Fruit fly (Drosophila melanogaster) whole organism, pupa: ENCODE measurements around the gene SREBP.

Source experiments
- CG10348 ChIP-seq: fragments of 200-800 bp; sonication (Bioruptor generic); IDR thresholded peaks from 2 replicates; pipeline ENCODE4 v1.3.6; 2022; ENCODE audit warnings: missing biosample characterization, missing genetic modification characterization
- CG12605 ChIP-seq: fragments of 200-800 bp; sonication (Bioruptor generic); IDR thresholded peaks from 2 replicates; pipeline ENCODE4 v1.3.6; 2022; ENCODE audit warnings: missing biosample characterization, missing genetic modification characterization
- CG13204 ChIP-seq: fragments of 200-800 bp; sonication (Bioruptor generic); optimal IDR thresholded peaks from 2 replicates; lab custom pipeline; 2018; ENCODE audit warnings: missing biosample characterization, mild to moderate bottlenecking, missing genetic modification characterization, moderate library complexity
- CG14655 ChIP-seq: fragments of 200-800 bp; sonication (Bioruptor generic); optimal IDR thresholded peaks from 3 replicates; lab custom pipeline; 2017; ENCODE audit warnings: mild to moderate bottlenecking, missing biosample characterization, missing genetic modification reagents, missing genetic modification characterization
- CG15710 ChIP-seq: fragments of 200-800 bp; sonication (Bioruptor generic); optimal IDR thresholded peaks from 2 replicates; lab custom pipeline; 2018; ENCODE audit warnings: missing biosample characterization, mild to moderate bottlenecking, missing genetic modification characterization, moderate library complexity
- CG17806 ChIP-seq: fragments of 200-800 bp; sonication (Bioruptor generic); optimal IDR thresholded peaks from 2 replicates; lab custom pipeline; 2018; ENCODE audit warnings: missing biosample characterization, mild to moderate bottlenecking, missing genetic modification characterization, moderate library complexity
- CG32121 ChIP-seq: fragments of 200-800 bp; sonication (Bioruptor generic); IDR thresholded peaks from 2 replicates; pipeline ENCODE4 v1.3.6; 2022; ENCODE audit warnings: missing biosample characterization, missing genetic modification characterization
- CG34367 ChIP-seq: fragments of 200-800 bp; sonication (Bioruptor generic); optimal IDR thresholded peaks from 2 replicates; lab custom pipeline; 2018; ENCODE audit warnings: missing biosample characterization, mild to moderate bottlenecking, missing genetic modification characterization
- CG4496 ChIP-seq: fragments of 200-800 bp; sonication (Bioruptor generic); IDR thresholded peaks from 3 replicates; pipeline ENCODE4 v1.3.6; 2022; ENCODE audit warnings: missing biosample characterization, missing genetic modification characterization
- CG8159 ChIP-seq: fragments of 200-800 bp; sonication (Bioruptor generic); optimal IDR thresholded peaks from 3 replicates; lab custom pipeline; 2018; ENCODE audit warnings: missing biosample characterization, mild to moderate bottlenecking, missing genetic modification characterization, moderate library complexity
- CG8301 ChIP-seq: fragments of 200-800 bp; sonication (Bioruptor generic); optimal IDR thresholded peaks from 2 replicates; lab custom pipeline; 2018; ENCODE audit warnings: missing biosample characterization, mild to moderate bottlenecking, missing genetic modification characterization
- CG9948 ChIP-seq: fragments of 200-800 bp; sonication (Bioruptor generic); optimal IDR thresholded peaks from 2 replicates; lab custom pipeline; 2018; ENCODE audit warnings: missing biosample characterization, mild to moderate bottlenecking, missing genetic modification characterization, moderate library complexity
- D1 ChIP-seq: fragments of 200-800 bp; sonication (Bioruptor generic); optimal IDR thresholded peaks from 2 replicates; lab custom pipeline; 2018; ENCODE audit warnings: missing biosample characterization, mild to moderate bottlenecking, missing genetic modification characterization, moderate library complexity
- EcR ChIP-seq: fragments of 200-800 bp; sonication (Bioruptor generic); optimal IDR thresholded peaks from 3 replicates; lab custom pipeline; 2019; ENCODE audit warnings: missing biosample characterization, missing genetic modification characterization, mild to moderate bottlenecking, moderate library complexity, missing genetic modification reagents
- Ets98B ChIP-seq: fragments of 200-800 bp; sonication (Bioruptor generic); IDR thresholded peaks from 2 replicates; pipeline ENCODE4 v1.3.6; 2022; ENCODE audit warnings: missing biosample characterization, missing genetic modification characterization
- Pif1A ChIP-seq: fragments of 200-800 bp; sonication (Bioruptor generic); optimal IDR thresholded peaks from 3 replicates; lab custom pipeline; 2016; ENCODE audit warnings: missing biosample characterization, missing genetic modification characterization
- Pif1B ChIP-seq: fragments of 200-800 bp; sonication (Bioruptor generic); optimal IDR thresholded peaks from 3 replicates; lab custom pipeline; 2016; ENCODE audit warnings: missing biosample characterization, missing genetic modification characterization
- Snoo ChIP-seq: fragments of 200-800 bp; sonication (Bioruptor generic); optimal IDR thresholded peaks from 3 replicates; lab custom pipeline; 2017; ENCODE audit warnings: missing biosample characterization, mild to moderate bottlenecking, missing genetic modification characterization, inconsistent platforms
- fd96Ca ChIP-seq: fragments of 200-800 bp; sonication (Bioruptor generic); IDR thresholded peaks from 3 replicates; pipeline ENCODE4 v1.3.6; 2022; ENCODE audit warnings: missing biosample characterization, missing genetic modification characterization
- gl ChIP-seq: fragments of 200-800 bp; sonication (Bioruptor generic); optimal IDR thresholded peaks from 2 replicates; lab custom pipeline; 2018; ENCODE audit warnings: missing biosample characterization, mild to moderate bottlenecking, missing genetic modification characterization
- rn ChIP-seq: fragments of 200-800 bp; sonication (Bioruptor generic); IDR thresholded peaks from 2 replicates; pipeline ENCODE4 v1.3.6; 2022; ENCODE audit warnings: missing biosample characterization, missing genetic modification characterization

Gene SREBP

DNA sequence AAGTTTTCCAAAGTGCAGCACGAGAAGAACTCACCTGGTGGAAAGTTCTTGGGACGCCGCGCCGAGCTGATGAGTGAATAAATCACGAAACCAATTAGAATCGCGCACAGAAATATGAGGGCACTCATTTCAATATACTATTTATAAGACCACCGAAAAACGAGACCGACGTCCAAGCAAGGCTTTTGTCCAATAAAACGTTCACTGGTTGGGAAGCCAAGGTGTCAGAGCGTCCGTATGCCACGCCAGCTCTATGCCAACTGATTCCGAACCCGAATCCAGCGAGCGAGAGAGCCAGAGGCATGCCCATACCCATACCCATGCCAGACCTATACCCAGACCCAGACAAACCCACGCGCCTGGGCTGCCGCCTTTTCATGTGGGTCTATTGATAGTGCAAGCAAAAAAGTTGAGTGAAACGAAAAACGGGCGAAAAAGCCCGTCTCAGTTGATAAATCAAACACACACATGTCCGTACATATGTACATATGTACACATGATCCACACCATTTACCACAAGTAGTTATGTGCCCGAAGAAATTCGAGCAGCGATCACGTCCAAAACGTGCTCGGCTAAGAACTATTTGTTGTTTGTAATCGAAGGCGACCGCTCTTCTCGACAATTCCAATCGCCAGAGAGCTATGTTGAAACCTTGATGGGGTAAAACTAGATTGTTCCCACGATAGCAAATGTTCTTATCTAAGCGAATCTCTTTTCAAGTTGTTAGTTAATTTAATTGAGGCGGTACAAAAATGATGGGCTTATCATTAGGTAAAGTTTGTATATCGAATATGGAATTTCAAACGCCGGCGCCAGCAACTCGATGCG lies 19.6 kb downstream of the SREBP start, which contains the start of gene Cyp305a1:
TSS of gene Cyp305a1 (minus strand) at position 265 of the 829 bp plus-strand sequence.
- TF ChIP-seq CG32121: 0 out of 2 replicates have a peak, but pooled peaks have one; percentile 11
- TF ChIP-seq rn (GFP tag; lab: Robert Waterston, UW): no peak

dm6 chr3L:19815472-19816150 lies 21.9 kb downstream of the SREBP start, which contains the start of gene cyc:
Gene cyc, minus strand, starts transcription at chr3L:19815938.
- TF ChIP-seq CG12605 (GFP tag; lab: Robert Waterston, UW) (peak; percentile 64), CG4496 (GFP tag; lab: Robert Waterston, UW) (peak; percentile 70), Ets98B (GFP tag; lab: Robert Waterston, UW) (peak; percentile 64; the same call in 1 of the 2 replicates), CG32121 (peak; percentile 32; the same call in 1 of the 2 replicates), CG15710 (peak; percentile 1), CG8159 (tag; lab: Kevin White, UChicago) (no peak), Snoo (tag; lab: Kevin White, UChicago) (peak; percentile 34), CG10348 (GFP tag; lab: Robert Waterston, UW) (no peak)

DNA sequence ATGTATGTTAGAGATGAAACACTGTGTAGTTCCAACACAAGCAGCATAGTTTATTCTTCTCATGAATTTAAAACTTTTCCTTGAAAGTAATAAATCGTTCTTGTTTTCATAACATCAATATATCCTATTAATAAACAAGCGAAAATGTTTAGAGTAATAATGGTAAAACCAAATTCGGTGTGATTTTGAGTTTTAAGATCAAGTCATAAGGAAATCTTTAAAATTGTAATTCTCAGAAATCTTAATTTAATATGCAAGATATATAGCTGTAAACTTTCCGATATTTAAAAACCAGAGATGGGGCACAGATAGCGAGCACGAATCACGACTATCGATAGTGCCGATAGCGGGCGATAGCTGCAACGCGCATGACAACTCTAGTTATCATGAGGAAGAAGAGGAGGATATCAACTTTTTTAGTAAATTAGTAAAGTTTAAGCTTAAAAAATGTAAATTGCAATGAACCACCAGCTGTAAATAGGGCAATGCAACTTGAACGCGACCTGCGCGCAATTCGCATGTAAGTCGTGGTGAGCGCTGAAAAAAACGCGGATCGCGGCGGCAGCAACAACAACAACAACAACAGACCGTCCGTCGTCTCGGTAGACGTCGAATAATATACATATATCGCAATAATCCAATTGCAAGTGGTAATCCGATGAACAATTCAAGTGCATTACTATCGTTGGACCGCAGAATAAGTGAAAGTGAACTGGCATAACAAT lies 24.2 kb downstream of the SREBP start, which contains the start of the genes Fibp and Deaf1:
TSS of gene Fibp (minus strand) at position 161 of the 725 bp plus-strand sequence.
TSS of gene Deaf1 (plus strand) at position 368 of the 725 bp plus-strand sequence.
- no peak for TF ChIP-seq D1 (tag; lab: Kevin White, UChicago)
- no peak for TF ChIP-seq CG13204 (GFP tag; lab: Kevin White, UChicago)
- TF ChIP-seq CG34367: peak; percentile 53
- TF ChIP-seq CG9948 (tag; lab: Kevin White, UChicago): peak; percentile 63
- TF ChIP-seq Pif1B (GFP tag; lab: Kevin White, UChicago): no peak
- no peak for TF ChIP-seq CG14655
- no peak for TF ChIP-seq CG12605 (GFP tag; lab: Robert Waterston, UW)
- peak; percentile 51 for TF ChIP-seq CG8301 (tag; lab: Kevin White, UChicago)
- 0 out of 2 replicates have a peak, but pooled peaks have one; percentile 26 for TF ChIP-seq rn (GFP tag; lab: Robert Waterston, UW)
- TF ChIP-seq CG32121: 0 out of 2 replicates have a peak, but pooled peaks have one; percentile 37
- no peak for TF ChIP-seq Pif1A (GFP tag; lab: Kevin White, UChicago)
- TF ChIP-seq gl: no peak
- no peak for TF ChIP-seq EcR (GFP tag; lab: Kevin White, UChicago)
- TF ChIP-seq fd96Ca (GFP tag; lab: Robert Waterston, UW): peak; percentile 45; the same call in 1 of the 3 replicates
- peak; percentile 51 for TF ChIP-seq CG17806 (tag; lab: Kevin White, UChicago)
- peak; percentile 66; the same call in 1 of the 3 replicates for TF ChIP-seq CG4496 (GFP tag; lab: Robert Waterston, UW)
- TF ChIP-seq Ets98B (GFP tag; lab: Robert Waterston, UW): no peak; the same call in 1 of the 2 replicates
- no peak for TF ChIP-seq CG8159 (tag; lab: Kevin White, UChicago)
- TF ChIP-seq CG10348 (GFP tag; lab: Robert Waterston, UW): no peak
- TF ChIP-seq Snoo (tag; lab: Kevin White, UChicago): peak; percentile 61
- TF ChIP-seq CG15710: peak; percentile 68
- TF ChIP-seq, all 21 proteins: peak for 10

DNA sequence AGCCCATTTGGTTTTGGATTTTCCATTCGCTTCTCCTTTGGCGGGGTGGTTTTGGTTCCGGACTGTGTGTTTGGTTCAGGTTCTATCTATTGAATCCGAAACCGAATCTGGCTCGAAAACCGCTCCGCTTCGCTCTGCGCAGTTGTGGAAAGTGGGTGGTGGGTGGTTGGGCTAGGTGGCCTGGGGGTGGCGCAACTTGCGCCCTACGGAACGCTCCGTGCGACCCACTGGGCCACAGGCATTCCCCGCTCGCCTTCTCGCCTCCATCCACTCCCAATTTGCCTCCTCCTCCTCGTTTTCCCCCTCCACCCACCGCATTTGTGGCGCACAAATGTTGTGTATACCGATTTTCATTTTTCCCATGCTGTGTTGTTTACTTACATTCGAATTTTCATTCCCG lies 25.0 kb downstream of the SREBP start:
- TF ChIP-seq CG17806 (tag; lab: Kevin White, UChicago) (no peak), rn (GFP tag; lab: Robert Waterston, UW) (no peak), Pif1A (GFP tag; lab: Kevin White, UChicago) (no peak), CG8301 (tag; lab: Kevin White, UChicago) (no peak), Snoo (tag; lab: Kevin White, UChicago) (no peak), D1 (tag; lab: Kevin White, UChicago) (no peak), CG32121 (no peak), CG9948 (tag; lab: Kevin White, UChicago) (no peak), Pif1B (GFP tag; lab: Kevin White, UChicago) (no peak), Ets98B (GFP tag; lab: Robert Waterston, UW) (no peak), CG12605 (GFP tag; lab: Robert Waterston, UW) (no peak)

DNA sequence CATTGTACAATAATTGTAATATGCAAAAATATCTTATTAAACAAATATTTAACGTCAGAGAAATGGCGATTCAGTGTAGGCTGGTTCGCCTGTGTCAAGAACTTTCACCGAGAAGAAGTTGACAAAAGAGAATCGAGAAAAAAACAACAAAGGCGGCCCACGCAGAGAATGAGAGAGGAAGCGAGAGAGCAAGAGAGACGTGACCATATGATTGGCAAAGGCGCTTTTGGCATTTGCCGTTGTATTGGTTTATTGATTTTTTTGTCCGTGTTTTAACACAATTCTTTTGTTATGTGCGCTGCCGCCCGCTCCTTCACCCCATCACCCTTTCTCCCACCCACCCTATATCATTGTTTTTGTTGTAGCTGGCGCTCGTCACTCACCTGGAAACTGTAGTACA lies 39.5 kb downstream of the SREBP start:
- no peak for TF ChIP-seq CG32121
- TF ChIP-seq Ets98B (GFP tag; lab: Robert Waterston, UW): no peak; the same call in 1 of the 2 replicates
- peak; percentile 52 for TF ChIP-seq EcR (GFP tag; lab: Kevin White, UChicago)
- peak; percentile 19 for TF ChIP-seq CG15710
- TF ChIP-seq gl: peak; percentile 73
- no peak for TF ChIP-seq rn (GFP tag; lab: Robert Waterston, UW)
- no peak for TF ChIP-seq CG13204 (GFP tag; lab: Kevin White, UChicago)
- TF ChIP-seq Pif1B (GFP tag; lab: Kevin White, UChicago): no peak
- no peak for TF ChIP-seq CG8159 (tag; lab: Kevin White, UChicago)
- no peak for TF ChIP-seq CG34367
- TF ChIP-seq fd96Ca (GFP tag; lab: Robert Waterston, UW): no peak
- TF ChIP-seq CG10348 (GFP tag; lab: Robert Waterston, UW): no peak
- 0 out of 3 replicates have a peak, but pooled peaks have one; percentile 34 for TF ChIP-seq CG4496 (GFP tag; lab: Robert Waterston, UW)
- no peak for TF ChIP-seq D1 (tag; lab: Kevin White, UChicago)
- TF ChIP-seq CG17806 (tag; lab: Kevin White, UChicago): no peak
- TF ChIP-seq Pif1A (GFP tag; lab: Kevin White, UChicago): no peak
- no peak for TF ChIP-seq CG12605 (GFP tag; lab: Robert Waterston, UW)
- TF ChIP-seq Snoo (tag; lab: Kevin White, UChicago): no peak
- peak; percentile 0 for TF ChIP-seq CG9948 (tag; lab: Kevin White, UChicago)
- no peak for TF ChIP-seq CG14655
- no peak for TF ChIP-seq CG8301 (tag; lab: Kevin White, UChicago)
- TF ChIP-seq, all 21 proteins: peak for 5
